Fruit fly (Drosophila melanogaster): Measurements from ENCODE around the gene Hsc70-3.

Hsc70-3 gene

DNA sequence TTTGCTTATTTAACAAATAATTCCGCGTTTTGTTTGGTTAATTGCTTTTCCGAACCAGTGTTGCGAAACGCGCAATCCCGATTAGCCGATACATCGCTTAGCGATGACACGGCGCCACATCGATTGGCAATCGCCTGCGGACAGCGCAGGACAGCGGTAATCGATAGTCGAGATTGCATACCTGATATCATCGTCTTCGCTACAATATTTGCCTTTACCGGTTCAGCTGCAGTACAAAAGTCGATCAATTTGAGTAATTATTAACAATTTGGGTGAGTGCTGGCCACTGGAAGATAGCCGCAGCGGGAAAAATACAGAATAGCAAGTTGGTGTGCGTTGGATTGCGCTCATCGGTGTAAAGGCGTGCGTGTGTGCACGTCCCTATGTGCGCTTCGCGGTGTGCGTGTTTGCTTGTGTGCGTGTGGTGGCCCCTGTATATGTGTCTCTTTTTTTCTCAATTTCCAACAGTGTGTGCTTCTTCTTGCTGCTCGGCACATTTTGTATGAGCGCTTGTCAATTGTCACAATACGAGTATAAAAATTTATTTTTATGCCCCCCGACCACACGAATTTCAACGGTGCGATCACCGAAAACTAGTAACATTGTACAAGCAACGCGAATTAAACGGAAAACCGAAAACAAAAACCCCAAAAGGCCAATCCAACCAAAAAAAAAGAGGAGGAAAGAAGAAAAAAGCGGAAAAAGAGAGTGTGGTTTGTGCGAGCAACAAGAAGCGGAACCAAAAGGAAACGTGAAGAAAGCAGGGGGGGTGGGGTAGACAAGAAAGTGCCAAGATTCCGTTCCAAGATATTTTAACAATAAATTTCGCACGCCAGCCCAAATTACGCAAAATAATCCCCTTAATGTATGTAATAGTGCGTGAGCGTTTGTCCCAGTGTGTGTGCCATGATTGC lies 14.2 kb downstream of the Hsc70-3 start, which contains the start of gene CkIIbeta (continued):
- TF ChIP-seq sima (GFP tag; optimal IDR thresholded peaks at IDR 0.05) = no peak
- TF ChIP-seq CG12769 (tag; optimal IDR thresholded peaks at IDR 0.05) = peak; percentile 50
- peak; percentile 64 for TF ChIP-seq CG3995 (GFP tag; optimal IDR thresholded peaks at IDR 0.05)
- TF ChIP-seq her (GFP tag; optimal IDR thresholded peaks at IDR 0.05) = peak; percentile 26
- peak; percentile 92 for TF ChIP-seq Sin3A (optimal IDR thresholded peaks at IDR 0.05)
- TF ChIP-seq BEAF-32 (GFP tag; optimal IDR thresholded peaks at IDR 0.05) = peak; percentile 98
- TF ChIP-seq CG4854 (GFP tag; optimal IDR thresholded peaks at IDR 0.05) = peak; percentile 53
- no peak for TF ChIP-seq wor (GFP tag; IDR thresholded peaks at IDR 0.05)
- TF ChIP-seq CG12155 (GFP tag; optimal IDR thresholded peaks at IDR 0.05) = peak; percentile 44
- no peak for TF ChIP-seq CG14965 (GFP tag; optimal IDR thresholded peaks at IDR 0.05; ENCODE audit: borderline replicate concordance)
- TF ChIP-seq CG17385 (GFP tag; optimal IDR thresholded peaks at IDR 0.05) = peak; percentile 95
- peak; percentile 47 for TF ChIP-seq gro (GFP tag; optimal IDR thresholded peaks at IDR 0.05)
- TF ChIP-seq CG7372 (GFP tag; IDR thresholded peaks at IDR 0.05) = no peak
- TF ChIP-seq lab (GFP tag; optimal IDR thresholded peaks at IDR 0.05) = peak; percentile 23
- TF ChIP-seq Doc3 (GFP tag; IDR thresholded peaks at IDR 0.05; ENCODE audit: partially characterized antibody) = peak; percentile 89
- peak; percentile 92 for TF ChIP-seq grn (GFP tag; optimal IDR thresholded peaks at IDR 0.05)
- TF ChIP-seq Xrp1 (GFP tag; IDR thresholded peaks at IDR 0.05) = peak; percentile 37; the same call in 1 of the 2 replicates
- TF ChIP-seq wek (GFP tag; optimal IDR thresholded peaks at IDR 0.05) = no peak
- TF ChIP-seq CG7786 (GFP tag; optimal IDR thresholded peaks at IDR 0.05) = peak; percentile 49
- no peak for TF ChIP-seq ara (GFP tag; IDR thresholded peaks at IDR 0.05)
- TF ChIP-seq row (GFP tag; IDR thresholded peaks at IDR 0.05) = peak; percentile 72
- peak; percentile 90 for TF ChIP-seq Dref (GFP tag; IDR thresholded peaks at IDR 0.05)
- TF ChIP-seq Dp (GFP tag; optimal IDR thresholded peaks at IDR 0.05) = peak; percentile 67
- no peak for TF ChIP-seq CG2889 (GFP tag; IDR thresholded peaks at IDR 0.05)
- no peak for TF ChIP-seq CG15696 (tag; optimal IDR thresholded peaks at IDR 0.05)
- TF ChIP-seq Gsc (GFP tag; IDR thresholded peaks at IDR 0.05) = no peak
- peak; percentile 96 for TF ChIP-seq Opbp (GFP tag; IDR thresholded peaks at IDR 0.05; ENCODE audit: partially characterized antibody)
- TF ChIP-seq trh (GFP tag; optimal IDR thresholded peaks at IDR 0.05) = no peak
- peak; percentile 90 for TF ChIP-seq MESR4 (GFP tag; optimal IDR thresholded peaks at IDR 0.05)
- TF ChIP-seq zfh1 (GFP tag; IDR thresholded peaks at IDR 0.05) = peak; percentile 59
- no peak for TF ChIP-seq CrebB (tag; optimal IDR thresholded peaks at IDR 0.05)
- TF ChIP-seq Nf-YC (tag; optimal IDR thresholded peaks at IDR 0.05) = peak; percentile 42
- TF ChIP-seq maf-S (GFP tag; optimal IDR thresholded peaks at IDR 0.05) = peak; percentile 20
- TF ChIP-seq CG18599 (GFP tag; optimal IDR thresholded peaks at IDR 0.05) = peak; percentile 46
- TF ChIP-seq CG9876 (GFP tag; optimal IDR thresholded peaks at IDR 0.05) = peak; percentile 29
- peak; percentile 98 for TF ChIP-seq CG16813 (GFP tag; IDR thresholded peaks at IDR 0.05; ENCODE audit: partially characterized antibody)
- TF ChIP-seq D19B (GFP tag; optimal IDR thresholded peaks at IDR 0.05) = no peak
- no peak for TF ChIP-seq dati (GFP tag; IDR thresholded peaks at IDR 0.05)
- TF ChIP-seq sna (GFP tag; IDR thresholded peaks at IDR 0.05; ENCODE audit: partially characterized antibody) = peak; percentile 89
- peak; percentile 12 for TF ChIP-seq twi (tag; optimal IDR thresholded peaks at IDR 0.05)
- TF ChIP-seq sens (GFP tag) = peak; percentile 91
- no peak for TF ChIP-seq CG9215 (GFP tag; IDR thresholded peaks at IDR 0.05)
- TF ChIP-seq sob (GFP tag; IDR thresholded peaks at IDR 0.05) = peak; percentile 73
- no peak for TF ChIP-seq Oli (tag; optimal IDR thresholded peaks at IDR 0.05)
- TF ChIP-seq CG4617 (GFP tag; optimal IDR thresholded peaks at IDR 0.05; ENCODE audit: borderline replicate concordance) = peak; percentile 82
- TF ChIP-seq br (optimal IDR thresholded peaks at IDR 0.05) = no peak
- peak; percentile 46 for TF ChIP-seq CG15479 (GFP tag; optimal IDR thresholded peaks at IDR 0.05)
- peak; percentile 40 for TF ChIP-seq CG9609 (GFP tag; optimal IDR thresholded peaks at IDR 0.05)
- TF ChIP-seq pita (GFP tag; optimal IDR thresholded peaks at IDR 0.05) = no peak
